Fruit fly (Drosophila melanogaster): ENCODE measurements around the gene Cdk8.
A peak's percentile ranks its signal among the peaks of the same experiment; 100 is the strongest.

Gene Cdk8

DNA sequence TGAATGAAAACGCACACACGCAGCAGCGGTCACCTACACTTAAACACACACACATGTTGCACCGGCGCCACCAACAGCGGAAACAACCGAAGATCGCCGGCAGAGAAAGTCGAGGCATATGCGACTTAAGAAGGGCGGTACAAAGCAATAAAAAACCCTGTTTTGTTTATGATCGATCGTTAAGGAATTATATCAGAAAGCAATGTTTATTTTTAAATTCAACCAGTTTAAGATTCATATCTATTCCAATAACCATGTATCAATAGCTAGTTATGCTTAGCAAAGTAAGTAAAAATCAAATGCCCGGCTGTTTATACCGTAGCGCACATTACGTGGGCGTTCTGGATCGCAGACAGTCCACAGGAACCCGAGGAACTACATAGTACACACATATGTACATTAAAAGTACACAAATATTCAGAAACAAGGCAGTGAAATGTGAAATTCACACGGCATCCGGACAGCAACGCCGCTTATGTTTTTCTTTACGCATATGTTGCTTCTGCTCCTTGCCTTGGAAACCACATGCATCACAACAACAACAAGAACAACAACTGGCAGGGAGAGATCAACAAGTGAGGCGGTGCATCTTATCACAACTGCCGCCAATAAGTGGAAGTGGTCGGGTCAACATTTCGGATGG lies 17.4 kb upstream of the Cdk8 start (continued):
- TF ChIP-seq CG9797 (GFP tag; optimal IDR thresholded peaks at IDR 0.05) (no peak), CG30403 (GFP tag; optimal IDR thresholded peaks at IDR 0.05) (peak; percentile 97), Hey (tag; optimal IDR thresholded peaks at IDR 0.05) (peak; percentile 74), her (GFP tag; optimal IDR thresholded peaks at IDR 0.05) (peak; percentile 94), Doc2 (GFP tag; IDR thresholded peaks at IDR 0.05) (peak; percentile 84), CG9932 (GFP tag; IDR thresholded peaks at IDR 0.05) (peak; percentile 91), CG4360 (GFP tag; IDR thresholded peaks at IDR 0.05) (peak; percentile 96), GATAe (GFP tag; conservative IDR thresholded peaks at IDR 0.05) (peak; percentile 78), CG12104 (GFP tag; optimal IDR thresholded peaks at IDR 0.05) (peak; percentile 95), CG5953 (GFP tag; IDR thresholded peaks at IDR 0.05) (peak; percentile 97), CG17612 (GFP tag; IDR thresholded peaks at IDR 0.05) (peak; percentile 92), CG31388 (GFP tag; optimal IDR thresholded peaks at IDR 0.05) (peak; percentile 94), CG10274 (GFP tag; optimal IDR thresholded peaks at IDR 0.05) (peak; percentile 100), CG1647 (GFP tag; optimal IDR thresholded peaks at IDR 0.05) (peak; percentile 93), CG1603 (tag; optimal IDR thresholded peaks at IDR 0.05) (peak; percentile 98), CG1792 (GFP tag; optimal IDR thresholded peaks at IDR 0.05) (peak; percentile 97), crp (GFP tag; optimal IDR thresholded peaks at IDR 0.05) (peak; percentile 12 to 67), CG34224 (GFP tag; IDR thresholded peaks at IDR 0.05; ENCODE audit: partially characterized antibody) (no peak), Asciz (GFP tag; optimal IDR thresholded peaks at IDR 0.05) (peak; percentile 98), D19A (tag; optimal IDR thresholded peaks at IDR 0.05) (peak; percentile 96), Ets65A (GFP tag) (peak; percentile 99), tgo (GFP tag; IDR thresholded peaks at IDR 0.05) (peak; percentile 95), Ptx1 (GFP tag; IDR thresholded peaks at IDR 0.05) (peak; percentile 97), gsb-n (tag; optimal IDR thresholded peaks at IDR 0.05) (peak; percentile 97), ken (GFP tag; IDR thresholded peaks at IDR 0.05) (peak; percentile 97), CG12942 (GFP tag; optimal IDR thresholded peaks at IDR 0.05) (peak; percentile 95), CG2116 (GFP tag; optimal IDR thresholded peaks at IDR 0.05) (peak; percentile 60), CG3838 (GFP tag; optimal IDR thresholded peaks at IDR 0.05) (peak; percentile 94), Tbp (GFP tag; optimal IDR thresholded peaks at IDR 0.05) (no peak), Fer1 (GFP tag; optimal IDR thresholded peaks at IDR 0.05) (peak; percentile 94), CG18619 (GFP tag; optimal IDR thresholded peaks at IDR 0.05) (peak; percentile 92), CG11504 (tag; optimal IDR thresholded peaks at IDR 0.05) (peak; percentile 97), eve (GFP tag; optimal IDR thresholded peaks at IDR 0.05) (peak; percentile 97 to 98), CG2889 (GFP tag; IDR thresholded peaks at IDR 0.05) (peak; percentile 91), CG13123 (GFP tag; optimal IDR thresholded peaks at IDR 0.05) (peak; percentile 94), lmd (GFP tag; IDR thresholded peaks at IDR 0.05) (peak; percentile 97), sug (tag; optimal IDR thresholded peaks at IDR 0.05) (peak; percentile 81), Meics (GFP tag; optimal IDR thresholded peaks at IDR 0.05) (peak; percentile 92), CG11247 (GFP tag; IDR thresholded peaks at IDR 0.05) (peak; percentile 95), CG2129 (GFP tag; IDR thresholded peaks at IDR 0.05; ENCODE audit: partially characterized antibody) (no peak), CG4617 (GFP tag; optimal IDR thresholded peaks at IDR 0.05; ENCODE audit: borderline replicate concordance) (peak; percentile 79), CG18476 (GFP tag; optimal IDR thresholded peaks at IDR 0.05) (peak; percentile 97), salm (tag; optimal IDR thresholded peaks at IDR 0.05) (peak; percentile 95), Xbp1 (GFP tag; optimal IDR thresholded peaks at IDR 0.05) (peak; percentile 96), so (GFP tag; IDR thresholded peaks at IDR 0.05) (peak; percentile 97), mld (GFP tag; IDR thresholded peaks at IDR 0.05; ENCODE audit: partially characterized antibody) (no peak), Scr (GFP tag; IDR thresholded peaks at IDR 0.05; ENCODE audit: partially characterized antibody) (no peak), Bteb2 (GFP tag; optimal IDR thresholded peaks at IDR 0.05) (peak; percentile 93), MTF-1 (GFP tag; optimal IDR thresholded peaks at IDR 0.05; ENCODE audit: borderline replicate concordance) (peak; percentile 96), oc (tag; optimal IDR thresholded peaks at IDR 0.05) (peak; percentile 97)

All from whole organism, embryonic.